Worm (Caenorhabditis elegans) whole organism, midembryonic: ENCODE measurements around the gene trpp-5.
"Not testable (repeated sequence)": the region's sequence is repeated elsewhere in the genome, so short reads cannot be mapped to it uniquely, and the experiment has no call there.

Source experiments
- cog-1 ChIP-seq: sonication (generic microtip); optimal IDR thresholded peaks from 2 replicates; lab custom pipeline; 2016; ENCODE audit warnings: missing genetic modification characterization, missing compliant biosample characterization
- flt-1 ChIP-seq: fragments of 200-800 bp; sonication (Bioruptor generic); IDR thresholded peaks from 2 replicates; pipeline ENCODE4 v1.3.6; 2022; ENCODE audit warnings: missing genetic modification characterization, missing compliant biosample characterization
- ztf-29 ChIP-seq: fragments of 200-800 bp; sonication (Bioruptor generic); IDR thresholded peaks from 2 replicates; pipeline ENCODE4 v1.3.6; 2022; ENCODE audit warnings: missing genetic modification reagents, missing genetic modification characterization, missing compliant biosample characterization

The trpp-5 gene

DNA sequence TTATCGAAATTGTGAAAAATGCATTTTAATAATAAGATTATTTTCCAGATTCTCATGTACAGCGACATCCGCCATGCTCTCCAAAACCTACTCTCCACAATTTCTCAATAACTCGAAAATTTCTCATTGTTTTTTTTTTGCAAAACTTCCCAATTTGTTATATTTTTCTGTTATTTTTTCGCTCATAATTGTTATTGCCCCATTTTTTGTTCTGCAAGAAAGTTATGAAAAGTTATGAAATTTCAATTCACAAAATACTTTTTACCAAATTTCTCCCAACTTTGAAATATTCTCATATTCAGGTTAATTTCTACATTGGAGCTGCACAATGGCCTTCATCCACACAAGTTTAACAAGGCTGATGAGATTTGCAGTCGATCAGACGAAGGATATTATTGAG lies 50.5 kb downstream of the trpp-5 start, which contains the start of gene Y57A10A.4:
Gene Y57A10A.4, plus strand, starts transcription at position 301 of the 400 bp plus-strand sequence.
- TF ChIP-seq ztf-29 (GFP tag; lab: Robert Waterston, UW); flt-1 (GFP tag; lab: Robert Waterston, UW); cog-1 (tag; lab: Kevin White, UChicago): not testable (repeated sequence)
